Comparison of ENCODE assay signal across 1 fruit fly cellular context in the genomic region with DNA sequence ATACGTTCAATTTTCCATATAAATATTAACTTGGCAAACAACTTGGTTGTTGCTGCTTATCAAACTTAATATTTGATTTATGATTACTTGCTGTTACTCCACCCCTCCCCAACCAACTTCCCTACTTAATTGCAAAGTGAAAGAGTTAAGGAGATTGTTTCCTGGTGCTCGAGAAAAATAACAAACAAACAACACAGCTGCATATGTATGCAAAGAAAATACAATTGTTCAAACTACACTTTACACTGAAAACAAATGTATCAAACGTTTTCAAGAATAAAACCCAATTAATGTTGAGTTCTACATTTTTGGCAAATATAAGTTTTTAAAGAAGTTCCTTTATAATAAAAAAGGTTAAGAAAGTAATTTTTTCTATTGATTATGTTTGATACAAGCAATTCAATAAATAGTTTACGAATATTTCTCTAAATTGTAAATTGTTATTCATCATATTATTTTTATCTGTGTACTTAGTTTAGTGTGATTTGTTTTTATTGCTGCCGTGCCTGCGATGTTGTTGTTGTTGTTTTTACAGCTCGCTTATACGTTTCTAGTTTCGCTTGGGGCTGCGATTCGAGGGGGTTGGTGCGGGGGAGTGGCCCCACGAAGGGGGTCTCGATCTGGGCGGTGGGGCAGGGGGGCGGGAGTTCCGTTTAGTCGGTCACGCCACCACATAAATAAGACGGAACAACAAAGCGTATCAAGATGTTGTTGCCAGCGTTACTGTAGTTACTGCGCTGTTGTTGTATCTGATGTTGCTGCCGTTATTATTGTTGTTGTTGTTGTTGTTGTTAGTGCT.
A peak's percentile ranks its signal among the peaks of the same experiment; 100 is the strongest.
TF ChIP-seq lines count a peak whose summit lies in the region.

No protein-coding gene starts in this region.

TF ChIP-seq in whole organism, embryonic, 481 proteins besides CTCF, POLR2A, EP300 and RAD21 (continued from another document and continues in another):
- TF ChIP-seq bcd (GFP tag; optimal IDR thresholded peaks at IDR 0.05; lab: Kevin White, UChicago) (peak; percentile 58), sr (GFP tag; IDR thresholded peaks at IDR 0.05; lab: Robert Waterston, UW) (no peak), abd-A (tag; optimal IDR thresholded peaks at IDR 0.05; lab: Kevin White, UChicago) (peak; percentile 91), HLHmδ (GFP tag; optimal IDR thresholded peaks at IDR 0.05; lab: Kevin White, UChicago) (peak; percentile 44), CG3163 (GFP tag; optimal IDR thresholded peaks at IDR 0.05; lab: Kevin White, UChicago) (no peak), crol (GFP tag; IDR thresholded peaks at IDR 0.05; lab: Robert Waterston, UW) (peak; percentile 99), Sox102F (GFP tag; optimal IDR thresholded peaks at IDR 0.05; lab: Kevin White, UChicago) (peak; percentile 91), tin (GFP tag; optimal IDR thresholded peaks at IDR 0.05; lab: Kevin White, UChicago) (peak; percentile 41), Optix (GFP tag; IDR thresholded peaks at IDR 0.05; lab: Robert Waterston, UW) (0 out of 3 replicates have a peak, but pooled peaks have one; percentile 40), gro (GFP tag; optimal IDR thresholded peaks at IDR 0.05; lab: Kevin White, UChicago) (peak; percentile 46), so (GFP tag; IDR thresholded peaks at IDR 0.05; lab: Robert Waterston, UW) (peak; percentile 51; the same call in 1 of the 3 replicates), CG1832 (GFP tag; optimal IDR thresholded peaks at IDR 0.05; lab: Kevin White, UChicago) (no peak), ATbp (GFP tag; optimal IDR thresholded peaks at IDR 0.05; lab: Kevin White, UChicago) (peak; percentile 38), CG12744 (GFP tag; optimal IDR thresholded peaks at IDR 0.05; lab: Kevin White, UChicago) (peak; percentile 20), kni (GFP tag; optimal IDR thresholded peaks at IDR 0.05; lab: Kevin White, UChicago) (peak; percentile 11), CG7556 (GFP tag; optimal IDR thresholded peaks at IDR 0.05; lab: Kevin White, UChicago) (peak; percentile 84), CG11560 (tag; IDR thresholded peaks at IDR 0.05; lab: Robert Waterston, UW) (no peak), NK7.1 (GFP tag; optimal IDR thresholded peaks at IDR 0.05; lab: Kevin White, UChicago) (no peak), ro (GFP tag; IDR thresholded peaks at IDR 0.05; lab: Robert Waterston, UW) (peak; percentile 31; the same call in 1 of the 2 replicates), Vsx1 (GFP tag; optimal IDR thresholded peaks at IDR 0.05; lab: Kevin White, UChicago) (peak; percentile 11), CG1603 (tag; optimal IDR thresholded peaks at IDR 0.05; lab: Kevin White, UChicago) (peak; percentile 50), cad (GFP tag; optimal IDR thresholded peaks at IDR 0.05; lab: Kevin White, UChicago) (no peak), CG15011 (GFP tag; optimal IDR thresholded peaks at IDR 0.05; lab: Kevin White, UChicago) (peak; percentile 50), CG12071 (GFP tag; optimal IDR thresholded peaks at IDR 0.05; lab: Kevin White, UChicago) (peak; percentile 18), E2f2 (GFP tag; IDR thresholded peaks at IDR 0.05; lab: Robert Waterston, UW) (peak; percentile 36; the same call in 1 of the 2 replicates), CG2120 (GFP tag; optimal IDR thresholded peaks at IDR 0.05; lab: Kevin White, UChicago) (peak; percentile 70), tll (GFP tag; optimal IDR thresholded peaks at IDR 0.05; lab: Kevin White, UChicago) (no peak), ems (GFP tag; optimal IDR thresholded peaks at IDR 0.05; lab: Kevin White, UChicago) (no peak), CG31365 (tag; optimal IDR thresholded peaks at IDR 0.05; lab: Kevin White, UChicago) (peak; percentile 31), bab2 (GFP tag; optimal IDR thresholded peaks at IDR 0.05; lab: Kevin White, UChicago) (peak; percentile 62), Trl (optimal IDR thresholded peaks at IDR 0.05; lab: Kevin White, UChicago) (no peak), Trl (GFP tag; optimal IDR thresholded peaks at IDR 0.05; lab: Kevin White, UChicago) (peak; percentile 32), Hr78 (GFP tag; optimal IDR thresholded peaks at IDR 0.05; lab: Kevin White, UChicago) (peak in 1 of 2 experiments; percentile 34), CG14965 (GFP tag; optimal IDR thresholded peaks at IDR 0.05; lab: Kevin White, UChicago; ENCODE audit: borderline replicate concordance) (no peak), Sry-β (GFP tag; optimal IDR thresholded peaks at IDR 0.05; lab: Kevin White, UChicago) (peak; percentile 11), onecut (GFP tag; IDR thresholded peaks at IDR 0.05; lab: Robert Waterston, UW) (peak; percentile 38; the same call in 1 of the 2 replicates), Tbp (GFP tag; optimal IDR thresholded peaks at IDR 0.05; lab: Kevin White, UChicago) (no peak), CG11456 (GFP tag; IDR thresholded peaks at IDR 0.05; lab: Robert Waterston, UW) (no peak), CG15601 (tag; optimal IDR thresholded peaks at IDR 0.05; lab: Kevin White, UChicago) (peak; percentile 84), Oli (tag; optimal IDR thresholded peaks at IDR 0.05; lab: Kevin White, UChicago) (peak; percentile 77), org-1 (GFP tag; optimal IDR thresholded peaks at IDR 0.05; lab: Kevin White, UChicago) (peak; percentile 64), Blimp-1 (GFP tag; optimal IDR thresholded peaks at IDR 0.05; lab: Kevin White, UChicago) (peak; percentile 89), lab (GFP tag; optimal IDR thresholded peaks at IDR 0.05; lab: Kevin White, UChicago) (peak; percentile 72), CG7963 (GFP tag; IDR thresholded peaks at IDR 0.05; lab: Robert Waterston, UW; ENCODE audit: partially characterized antibody) (0 out of 3 replicates have a peak, but pooled peaks have one; percentile 7), CG11504 (tag; optimal IDR thresholded peaks at IDR 0.05; lab: Kevin White, UChicago) (peak; percentile 85), CG3407 (GFP tag; optimal IDR thresholded peaks at IDR 0.05; lab: Kevin White, UChicago) (peak; percentile 63), GATAe (GFP tag; conservative IDR thresholded peaks at IDR 0.05; lab: Robert Waterston, UW) (no peak), CG15479 (GFP tag; optimal IDR thresholded peaks at IDR 0.05; lab: Kevin White, UChicago) (no peak), peb (GFP tag; IDR thresholded peaks at IDR 0.05; lab: Robert Waterston, UW) (peak; percentile 9; the same call in 1 of the 2 replicates), CG4424 (GFP tag; optimal IDR thresholded peaks at IDR 0.05; lab: Kevin White, UChicago) (peak; percentile 71), CG8388 (GFP tag; optimal IDR thresholded peaks at IDR 0.05; lab: Kevin White, UChicago) (peak; percentile 76), MTF-1 (GFP tag; optimal IDR thresholded peaks at IDR 0.05; lab: Kevin White, UChicago; ENCODE audit: borderline replicate concordance) (no peak), Hsf (GFP tag; optimal IDR thresholded peaks at IDR 0.05; lab: Kevin White, UChicago) (peak; percentile 57), Ptx1 (GFP tag; IDR thresholded peaks at IDR 0.05; lab: Robert Waterston, UW) (peak; percentile 83), Sin3A (optimal IDR thresholded peaks at IDR 0.05; lab: Kevin White, UChicago) (no peak), Drgx (GFP tag; IDR thresholded peaks at IDR 0.05; lab: Robert Waterston, UW) (peak; percentile 52; the same call in 1 of the 2 replicates), H2.0 (GFP tag; IDR thresholded peaks at IDR 0.05; lab: Robert Waterston, UW) (no peak), CG18599 (GFP tag; optimal IDR thresholded peaks at IDR 0.05; lab: Kevin White, UChicago) (peak; percentile 76), CG4328 (GFP tag; optimal IDR thresholded peaks at IDR 0.05; lab: Kevin White, UChicago) (peak; percentile 57), sna (GFP tag; IDR thresholded peaks at IDR 0.05; lab: Robert Waterston, UW; ENCODE audit: partially characterized antibody) (no peak), wek (GFP tag; optimal IDR thresholded peaks at IDR 0.05; lab: Kevin White, UChicago) (no peak), CG2678 (tag; optimal IDR thresholded peaks at IDR 0.05; lab: Kevin White, UChicago) (peak; percentile 91), CG1602 (GFP tag; optimal IDR thresholded peaks at IDR 0.05; lab: Kevin White, UChicago) (peak; percentile 67), br (optimal IDR thresholded peaks at IDR 0.05; lab: Kevin White, UChicago) (no peak), CG13287 (GFP tag; IDR thresholded peaks at IDR 0.05; lab: Robert Waterston, UW; ENCODE audit: partially characterized antibody) (peak; percentile 26; the same call in 1 of the 2 replicates), zfh1 (GFP tag; IDR thresholded peaks at IDR 0.05; lab: Robert Waterston, UW) (peak; percentile 33; the same call in 1 of the 3 replicates), CG4404 (GFP tag; IDR thresholded peaks at IDR 0.05; lab: Robert Waterston, UW) (no peak), vnd (GFP tag; IDR thresholded peaks at IDR 0.05; lab: Robert Waterston, UW; ENCODE audit: partially characterized antibody) (no peak), CG6854 (GFP tag; optimal IDR thresholded peaks at IDR 0.05; lab: Kevin White, UChicago) (peak; percentile 49), yki (optimal IDR thresholded peaks at IDR 0.05; lab: Kevin White, UChicago) (no peak), Deaf1 (tag; optimal IDR thresholded peaks at IDR 0.05; lab: Kevin White, UChicago) (peak; percentile 66), CG14667 (GFP tag; IDR thresholded peaks at IDR 0.05; lab: Robert Waterston, UW) (peak; percentile 55; the same call in 1 of the 2 replicates), PHDP (tag; optimal IDR thresholded peaks at IDR 0.05; lab: Kevin White, UChicago) (peak; percentile 86), Aef1 (GFP tag; IDR thresholded peaks at IDR 0.05; lab: Robert Waterston, UW) (0 out of 3 replicates have a peak, but pooled peaks have one; percentile 36), CG10209 (GFP tag; optimal IDR thresholded peaks at IDR 0.05; lab: Kevin White, UChicago) (peak; percentile 79), eyg (GFP tag; optimal IDR thresholded peaks at IDR 0.05; lab: Kevin White, UChicago) (no peak), mirr (GFP tag; optimal IDR thresholded peaks at IDR 0.05; lab: Kevin White, UChicago) (peak; percentile 68), CG3726 (GFP tag; IDR thresholded peaks at IDR 0.05; lab: Robert Waterston, UW) (no peak; the same call in 2 of the 3 replicates), pb (GFP tag; optimal IDR thresholded peaks at IDR 0.05; lab: Kevin White, UChicago) (no peak), gcm2 (GFP tag; optimal IDR thresholded peaks at IDR 0.05; lab: Kevin White, UChicago) (no peak), Gsc (GFP tag; IDR thresholded peaks at IDR 0.05; lab: Robert Waterston, UW) (no peak), CG13123 (GFP tag; optimal IDR thresholded peaks at IDR 0.05; lab: Kevin White, UChicago) (peak; percentile 27), crp (GFP tag; optimal IDR thresholded peaks at IDR 0.05; lab: Kevin White, UChicago) (peak in 1 of 2 experiments; percentile 0), CG4707 (GFP tag; optimal IDR thresholded peaks at IDR 0.05; lab: Kevin White, UChicago) (peak; percentile 30), CrebB (tag; optimal IDR thresholded peaks at IDR 0.05; lab: Kevin White, UChicago) (peak; percentile 31), CG14441 (GFP tag; IDR thresholded peaks at IDR 0.05; lab: Robert Waterston, UW) (no peak), Bgb (GFP tag; IDR thresholded peaks at IDR 0.05; lab: Robert Waterston, UW; ENCODE audit: partially characterized antibody) (peak; percentile 51; the same call in 1 of the 2 replicates), Dll (GFP tag; IDR thresholded peaks at IDR 0.05; lab: Robert Waterston, UW; ENCODE audit: partially characterized antibody) (no peak), CG18011 (GFP tag; optimal IDR thresholded peaks at IDR 0.05; lab: Kevin White, UChicago) (no peak), Dip2 (GFP tag; IDR thresholded peaks at IDR 0.05; lab: Robert Waterston, UW) (no peak), CG6254 (GFP tag; optimal IDR thresholded peaks at IDR 0.05; lab: Kevin White, UChicago) (no peak), nau (GFP tag; optimal IDR thresholded peaks at IDR 0.05; lab: Kevin White, UChicago) (peak; percentile 4), CoRest (tag; optimal IDR thresholded peaks at IDR 0.05; lab: Kevin White, UChicago) (peak; percentile 87), Sox100B (GFP tag; optimal IDR thresholded peaks at IDR 0.05; lab: Kevin White, UChicago) (peak; percentile 79), CG43689 (GFP tag; IDR thresholded peaks at IDR 0.05; lab: Robert Waterston, UW) (no peak), CG7271 (tag; optimal IDR thresholded peaks at IDR 0.05; lab: Kevin White, UChicago) (no peak), CG5245 (GFP tag; optimal IDR thresholded peaks at IDR 0.05; lab: Kevin White, UChicago) (no peak), tap (tag; optimal IDR thresholded peaks at IDR 0.05; lab: Kevin White, UChicago) (peak; percentile 60), bigmax (GFP tag; optimal IDR thresholded peaks at IDR 0.05; lab: Kevin White, UChicago) (no peak), CG16813 (GFP tag; IDR thresholded peaks at IDR 0.05; lab: Robert Waterston, UW; ENCODE audit: partially characterized antibody) (no peak), CG9876 (GFP tag; optimal IDR thresholded peaks at IDR 0.05; lab: Kevin White, UChicago) (no peak), sob (GFP tag; IDR thresholded peaks at IDR 0.05; lab: Robert Waterston, UW) (peak; percentile 28; the same call in 1 of the 2 replicates), btn (GFP tag; optimal IDR thresholded peaks at IDR 0.05; lab: Kevin White, UChicago) (no peak), rib (GFP tag; IDR thresholded peaks at IDR 0.05; lab: Robert Waterston, UW) (peak; percentile 55; the same call in 1 of the 2 replicates), fd64A (GFP tag; optimal IDR thresholded peaks at IDR 0.05; lab: Kevin White, UChicago) (peak; percentile 20), hth (optimal IDR thresholded peaks at IDR 0.05; lab: Kevin White, UChicago) (no peak), pan (optimal IDR thresholded peaks at IDR 0.05; lab: Kevin White, UChicago) (no peak), pan (GFP tag; optimal IDR thresholded peaks at IDR 0.05 in 1 of 2, IDR thresholded peaks at IDR 0.05 in 1 of 2) (peak in 1 of 2 experiments; percentile 58), sd (tag; optimal IDR thresholded peaks at IDR 0.05; lab: Kevin White, UChicago) (peak; percentile 45), Hr39 (optimal IDR thresholded peaks at IDR 0.05; lab: Kevin White, UChicago) (no peak), row (GFP tag; IDR thresholded peaks at IDR 0.05; lab: Robert Waterston, UW) (peak; percentile 74), D (optimal IDR thresholded peaks at IDR 0.05; lab: Kevin White, UChicago) (no peak), D (GFP tag; optimal IDR thresholded peaks at IDR 0.05; lab: Kevin White, UChicago) (peak; percentile 71), ind (GFP tag; optimal IDR thresholded peaks at IDR 0.05; lab: Kevin White, UChicago) (peak; percentile 48), CG14860 (GFP tag; IDR thresholded peaks at IDR 0.05; lab: Robert Waterston, UW; ENCODE audit: partially characterized antibody) (no peak), CG13296 (GFP tag; optimal IDR thresholded peaks at IDR 0.05; lab: Kevin White, UChicago) (peak; percentile 74), CG17328 (GFP tag; IDR thresholded peaks at IDR 0.05; lab: Robert Waterston, UW) (peak; percentile 45), Opbp (GFP tag; IDR thresholded peaks at IDR 0.05; lab: Robert Waterston, UW; ENCODE audit: partially characterized antibody) (0 out of 3 replicates have a peak, but pooled peaks have one; percentile 24)
